Fruit fly (Drosophila melanogaster) whole organism, embryonic: ENCODE data around the gene Cipc.

Experiments
- Aef1 ChIP-seq: fragments of 200-800 bp; sonication (Bioruptor generic); IDR thresholded peaks from 3 replicates; pipeline ENCODE4 v1.3.6; 2022; ENCODE audit warnings: missing biosample characterization, missing genetic modification characterization
- CG5953 ChIP-seq: fragments of 200-800 bp; sonication (Bioruptor generic); IDR thresholded peaks from 2 replicates; pipeline ENCODE4 v1.3.6; 2022; ENCODE audit warnings: missing biosample characterization, missing genetic modification characterization
- CG7556 ChIP-seq: fragments of 200-800 bp; sonication (Bioruptor generic); optimal IDR thresholded peaks from 2 replicates; lab custom pipeline; 2017; ENCODE audit warnings: missing biosample characterization, mild to moderate bottlenecking, missing genetic modification characterization
- CG8281 ChIP-seq: fragments of 200-800 bp; sonication (Bioruptor generic); optimal IDR thresholded peaks from 2 replicates; lab custom pipeline; 2018; ENCODE audit warnings: missing biosample characterization, mild to moderate bottlenecking, missing genetic modification characterization, moderate library complexity
- Doc2 ChIP-seq: fragments of 200-800 bp; sonication (Bioruptor generic); IDR thresholded peaks from 2 replicates; pipeline ENCODE4 v1.3.6; 2022; ENCODE audit warnings: missing biosample characterization, missing genetic modification characterization
- YL-1 ChIP-seq: fragments of 200-800 bp; sonication (Bioruptor generic); optimal IDR thresholded peaks from 3 replicates; lab custom pipeline; 2017; ENCODE audit warnings: missing biosample characterization, mild to moderate bottlenecking, missing genetic modification characterization
- bab2 ChIP-seq: fragments of 200-800 bp; sonication (Bioruptor generic); optimal IDR thresholded peaks from 2 replicates; lab custom pipeline; 2016; ENCODE audit warnings: missing biosample characterization, missing genetic modification characterization
- kah ChIP-seq: fragments of 200-800 bp; sonication (Bioruptor generic); optimal IDR thresholded peaks from 2 replicates; lab custom pipeline; 2018; ENCODE audit warnings: missing biosample characterization, mild to moderate bottlenecking, missing genetic modification characterization
- mirr ChIP-seq: fragments of 200-800 bp; sonication (Bioruptor generic); optimal IDR thresholded peaks from 3 replicates; lab custom pipeline; 2018; ENCODE audit warnings: missing biosample characterization, mild to moderate bottlenecking, missing genetic modification characterization
- slp2 ChIP-seq: fragments of 200-800 bp; sonication (Bioruptor generic); optimal IDR thresholded peaks from 2 replicates; lab custom pipeline; 2016; ENCODE audit warnings: missing biosample characterization, missing genetic modification characterization

- no peak for TF ChIP-seq mirr (GFP tag; lab: Kevin White, UChicago)
- no peak for TF ChIP-seq YL-1
- TF ChIP-seq Aef1 (GFP tag; lab: Robert Waterston, UW): no peak
- no peak for TF ChIP-seq CG7556 (GFP tag; lab: Kevin White, UChicago)
- no peak for TF ChIP-seq CG8281 (tag; lab: Kevin White, UChicago)
- no peak for TF ChIP-seq kah (GFP tag; lab: Kevin White, UChicago)
- no peak for TF ChIP-seq CG5953 (GFP tag; lab: Robert Waterston, UW)
- TF ChIP-seq bab2: no peak
- no peak for TF ChIP-seq slp2
- TF ChIP-seq Doc2: no peak
Measured at dm6 chr3R:26095551-26095950, 11.1 kb upstream of the Cipc start.
